Fruit fly (Drosophila melanogaster): ENCODE results near the gene Tim9a.

Tim9a gene

dm6 chrX:13396378-13397099, 11.5 kb downstream of the Tim9a start, which contains the start of gene Bcat (continued):
- TF ChIP-seq vfl (GFP tag; optimal IDR thresholded peaks at IDR 0.05): no peak
- TF ChIP-seq Ada2b (GFP tag; IDR thresholded peaks at IDR 0.05): peak; percentile 32
- peak; percentile 51 for TF ChIP-seq Dip3 (GFP tag; optimal IDR thresholded peaks at IDR 0.05)
- TF ChIP-seq chif (GFP tag; optimal IDR thresholded peaks at IDR 0.05): peak in 1 of 2 experiments; percentile 25
- no peak for TF ChIP-seq D (optimal IDR thresholded peaks at IDR 0.05)
- TF ChIP-seq D (GFP tag; optimal IDR thresholded peaks at IDR 0.05): peak; percentile 40
- TF ChIP-seq CG15269 (tag; optimal IDR thresholded peaks at IDR 0.05): peak; percentile 84
- peak; percentile 75 for TF ChIP-seq odd (GFP tag; optimal IDR thresholded peaks at IDR 0.05)
- peak; percentile 4 for TF ChIP-seq CG1603 (tag; optimal IDR thresholded peaks at IDR 0.05)
- TF ChIP-seq CG10654 (GFP tag; optimal IDR thresholded peaks at IDR 0.05): peak; percentile 28
- peak; percentile 86 for TF ChIP-seq CG9437 (GFP tag; optimal IDR thresholded peaks at IDR 0.05)
- peak; percentile 32 for TF ChIP-seq CG18011 (GFP tag; optimal IDR thresholded peaks at IDR 0.05)
- TF ChIP-seq CG14860 (GFP tag; IDR thresholded peaks at IDR 0.05; ENCODE audit: partially characterized antibody): no peak
- TF ChIP-seq dm (GFP tag; optimal IDR thresholded peaks at IDR 0.05): no peak
- TF ChIP-seq CG18262 (tag; optimal IDR thresholded peaks at IDR 0.05): peak; percentile 74
- peak; percentile 18; the same call in 1 of the 2 replicates for TF ChIP-seq HLH3B (GFP tag; IDR thresholded peaks at IDR 0.05)
- peak; percentile 13 for TF ChIP-seq chn (GFP tag; optimal IDR thresholded peaks at IDR 0.05)
- TF ChIP-seq lov (optimal IDR thresholded peaks at IDR 0.05): no peak
- 0 out of 3 replicates have a peak, but pooled peaks have one; percentile 10 for TF ChIP-seq lov (GFP tag; IDR thresholded peaks at IDR 0.05)
- TF ChIP-seq tx (GFP tag; optimal IDR thresholded peaks at IDR 0.05): peak; percentile 32
- no peak for TF ChIP-seq Ets97D (GFP tag; optimal IDR thresholded peaks at IDR 0.05)
- peak; percentile 2 for TF ChIP-seq CG6654 (GFP tag; optimal IDR thresholded peaks at IDR 0.05)
- TF ChIP-seq Meics (GFP tag; optimal IDR thresholded peaks at IDR 0.05): peak; percentile 90
- peak; percentile 21 for TF ChIP-seq kah (GFP tag; optimal IDR thresholded peaks at IDR 0.05)
- peak; percentile 73 for TF ChIP-seq CG12104 (GFP tag; optimal IDR thresholded peaks at IDR 0.05)
- peak; percentile 78 for TF ChIP-seq grau (tag; optimal IDR thresholded peaks at IDR 0.05)
- peak; percentile 77 for TF ChIP-seq NfI (GFP tag; optimal IDR thresholded peaks at IDR 0.05)
- TF ChIP-seq Sox100B (GFP tag; optimal IDR thresholded peaks at IDR 0.05): peak; percentile 88
- peak; percentile 73 for TF ChIP-seq CG12391 (tag; optimal IDR thresholded peaks at IDR 0.05)
- TF ChIP-seq Poxn (GFP tag; IDR thresholded peaks at IDR 0.05): peak; percentile 30; the same call in 1 of the 2 replicates
- TF ChIP-seq vvl (GFP tag; IDR thresholded peaks at IDR 0.05): peak; percentile 47
- TF ChIP-seq Dip2 (GFP tag; IDR thresholded peaks at IDR 0.05): no peak
- no peak for TF ChIP-seq pita (GFP tag; optimal IDR thresholded peaks at IDR 0.05)
- peak; percentile 75 for TF ChIP-seq CG6765 (GFP tag; optimal IDR thresholded peaks at IDR 0.05)
- TF ChIP-seq CG1647 (GFP tag; optimal IDR thresholded peaks at IDR 0.05): no peak
- TF ChIP-seq ind (GFP tag; optimal IDR thresholded peaks at IDR 0.05): peak; percentile 76
- TF ChIP-seq CG12659 (GFP tag; optimal IDR thresholded peaks at IDR 0.05): peak; percentile 88
- TF ChIP-seq Oaz (GFP tag; IDR thresholded peaks at IDR 0.05): no peak
- no peak for TF ChIP-seq sc (optimal IDR thresholded peaks at IDR 0.05)
- peak; percentile 2 for TF ChIP-seq sc (GFP tag; optimal IDR thresholded peaks at IDR 0.05)
- TF ChIP-seq CG8765 (GFP tag; IDR thresholded peaks at IDR 0.05): no peak
- peak; percentile 65; the same call in 2 of the 3 replicates for TF ChIP-seq tgo (GFP tag; IDR thresholded peaks at IDR 0.05)
- TF ChIP-seq bigmax (GFP tag; optimal IDR thresholded peaks at IDR 0.05): no peak
- no peak for TF ChIP-seq H2.0 (GFP tag; IDR thresholded peaks at IDR 0.05)
- TF ChIP-seq CG6175 (GFP tag; IDR thresholded peaks at IDR 0.05): 0 out of 3 replicates have a peak, but pooled peaks have one; percentile 5
- TF ChIP-seq dpn (GFP tag; optimal IDR thresholded peaks at IDR 0.05): peak; percentile 18 to 55
- peak; percentile 93 for TF ChIP-seq CG17361 (GFP tag; IDR thresholded peaks at IDR 0.05)
- TF ChIP-seq grn (GFP tag; optimal IDR thresholded peaks at IDR 0.05): no peak
- no peak for TF ChIP-seq CG11247 (GFP tag; IDR thresholded peaks at IDR 0.05)
- peak; percentile 74 for TF ChIP-seq CG17385 (GFP tag; optimal IDR thresholded peaks at IDR 0.05)
- peak; percentile 82 for TF ChIP-seq CG30403 (GFP tag; optimal IDR thresholded peaks at IDR 0.05)
